Worm (Caenorhabditis elegans) whole organism, midembryonic: ENCODE measurements around the gene wdfy-3.

ENCODE experiments used
- cog-1 ChIP-seq: sonication (generic microtip); optimal IDR thresholded peaks from 2 replicates; lab custom pipeline; 2016; ENCODE audit warnings: missing genetic modification characterization, missing compliant biosample characterization
- flt-1 ChIP-seq: fragments of 200-800 bp; sonication (Bioruptor generic); IDR thresholded peaks from 2 replicates; pipeline ENCODE4 v1.3.6; 2022; ENCODE audit warnings: missing genetic modification characterization, missing compliant biosample characterization
- klf-2 ChIP-seq: fragments of 200-800 bp; sonication (Bioruptor generic); conservative IDR thresholded peaks from 2 replicates; pipeline ENCODE4 v1.3.6; 2022; ENCODE audit warnings: missing genetic modification reagents, missing genetic modification characterization, missing compliant biosample characterization
- ref-1 ChIP-seq: fragments of 200-800 bp; sonication (Bioruptor generic); conservative IDR thresholded peaks from 2 replicates; pipeline ENCODE4 v1.3.6; 2022; ENCODE audit warnings: missing genetic modification reagents, missing genetic modification characterization, missing compliant biosample characterization
- tab-1 ChIP-seq: fragments of 200-800 bp; sonication (Bioruptor generic); IDR thresholded peaks from 2 replicates; pipeline ENCODE4 v1.3.6; 2022; ENCODE audit warnings: missing genetic modification characterization, missing compliant biosample characterization

DNA sequence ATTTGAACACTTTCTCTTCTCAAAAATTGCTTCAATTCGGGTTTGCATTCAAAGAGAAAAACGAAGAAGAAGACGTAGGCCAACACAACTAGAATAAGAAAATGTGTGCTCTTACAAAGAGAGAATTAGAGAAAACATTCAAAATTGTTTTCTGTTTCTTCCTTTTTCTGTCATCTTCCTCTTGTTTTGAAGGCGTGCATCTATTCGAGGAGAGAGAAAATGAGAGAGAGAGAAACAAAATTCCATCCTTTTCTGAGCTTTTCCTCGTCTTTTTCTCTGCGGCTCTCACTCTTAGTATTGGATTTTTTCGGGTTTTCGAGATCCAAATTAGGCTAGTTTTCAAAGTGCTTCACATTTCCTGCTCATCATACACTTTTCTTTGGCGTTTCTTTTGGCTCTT lies 1.6 kb upstream of the wdfy-3 start:
- TF ChIP-seq cog-1 (no peak), tab-1 (GFP tag; lab: Robert Waterston, UW) (no peak), flt-1 (GFP tag; lab: Robert Waterston, UW) (no peak), klf-2 (no peak), ref-1 (GFP tag; lab: Robert Waterston, UW) (no peak)
